Fruit fly (Drosophila melanogaster) whole organism, embryonic: ENCODE data around the gene Sidpn.

ENCODE experiments used
- Antp ChIP-seq: fragments of 200-800 bp; sonication (Bioruptor generic); optimal IDR thresholded peaks from 3 replicates; lab custom pipeline; 2016; ENCODE audit warnings: missing biosample characterization, missing genetic modification characterization
- CG11456 ChIP-seq: fragments of 200-800 bp; sonication (Bioruptor generic); IDR thresholded peaks from 3 replicates; pipeline ENCODE4 v1.3.6; 2022; ENCODE audit warnings: missing biosample characterization, missing genetic modification characterization
- CG13123 ChIP-seq: fragments of 200-800 bp; sonication (Bioruptor generic); optimal IDR thresholded peaks from 2 replicates; lab custom pipeline; 2016; ENCODE audit warnings: missing biosample characterization, missing genetic modification characterization
- CG1529 ChIP-seq: fragments of 200-800 bp; sonication (Bioruptor generic); optimal IDR thresholded peaks from 3 replicates; lab custom pipeline; 2018; ENCODE audit warnings: missing biosample characterization, missing genetic modification characterization
- CG15696 ChIP-seq: fragments of 200-800 bp; sonication (Bioruptor generic); optimal IDR thresholded peaks from 2 replicates; lab custom pipeline; 2019; ENCODE audit warnings: missing biosample characterization, mild to moderate bottlenecking, missing genetic modification characterization, moderate library complexity
- CG17359 ChIP-seq: fragments of 200-800 bp; sonication (Bioruptor generic); optimal IDR thresholded peaks from 3 replicates; lab custom pipeline; 2018; ENCODE audit warnings: missing biosample characterization, mild to moderate bottlenecking, missing genetic modification characterization, moderate library complexity
- CG18011 ChIP-seq: fragments of 200-800 bp; sonication (Bioruptor generic); optimal IDR thresholded peaks from 2 replicates; lab custom pipeline; 2017; ENCODE audit warnings: missing biosample characterization, missing genetic modification characterization, mild to moderate bottlenecking, moderate library complexity, missing genotype
- CG18599 ChIP-seq: fragments of 200-800 bp; sonication (Bioruptor generic); optimal IDR thresholded peaks from 3 replicates; lab custom pipeline; 2017; ENCODE audit warnings: missing biosample characterization, missing genetic modification characterization, mild to moderate bottlenecking, moderate library complexity, missing genetic modification reagents
- CG30403 ChIP-seq: fragments of 200-800 bp; sonication (Bioruptor generic); optimal IDR thresholded peaks from 3 replicates; lab custom pipeline; 2016; ENCODE audit warnings: missing biosample characterization, missing genetic modification characterization
- CG31365 ChIP-seq: fragments of 200-800 bp; sonication (Bioruptor generic); optimal IDR thresholded peaks from 2 replicates; lab custom pipeline; 2018; ENCODE audit warnings: missing biosample characterization, mild to moderate bottlenecking, missing genetic modification characterization
- CG31441 ChIP-seq: fragments of 200-800 bp; sonication (Bioruptor generic); IDR thresholded peaks from 2 replicates; pipeline ENCODE4 v1.3.6; 2022; ENCODE audit warnings: missing biosample characterization, missing genetic modification characterization
- CG34422 ChIP-seq: fragments of 200-800 bp; sonication (Bioruptor generic); IDR thresholded peaks from 3 replicates; pipeline ENCODE4 v1.3.6; 2022; ENCODE audit warnings: missing biosample characterization, missing genetic modification characterization
- CG3847 ChIP-seq: fragments of 200-800 bp; sonication (Bioruptor generic); IDR thresholded peaks from 2 replicates; pipeline ENCODE4 v1.3.6; 2022; ENCODE audit warnings: missing biosample characterization, missing genetic modification characterization
- CG6254 ChIP-seq: fragments of 200-800 bp; sonication (Bioruptor generic); optimal IDR thresholded peaks from 3 replicates; lab custom pipeline; 2017; ENCODE audit warnings: mild to moderate bottlenecking, missing biosample characterization, missing genetic modification reagents, missing genetic modification characterization
- CG6765 ChIP-seq: fragments of 200-800 bp; sonication (Bioruptor generic); optimal IDR thresholded peaks from 3 replicates; lab custom pipeline; 2017; ENCODE audit warnings: missing biosample characterization, mild to moderate bottlenecking, missing genetic modification characterization
- CG6791 ChIP-seq: fragments of 200-800 bp; sonication (Bioruptor generic); IDR thresholded peaks from 3 replicates; pipeline ENCODE4 v1.3.6; 2022; ENCODE audit warnings: missing biosample characterization, missing genetic modification characterization; ENCODE audit not compliant: partially characterized antibody
- CG7556 ChIP-seq: fragments of 200-800 bp; sonication (Bioruptor generic); optimal IDR thresholded peaks from 2 replicates; lab custom pipeline; 2017; ENCODE audit warnings: missing biosample characterization, mild to moderate bottlenecking, missing genetic modification characterization
- CG9797 ChIP-seq: fragments of 200-800 bp; sonication (Bioruptor generic); optimal IDR thresholded peaks from 3 replicates; lab custom pipeline; 2018; ENCODE audit warnings: missing biosample characterization, mild to moderate bottlenecking, missing genetic modification characterization
- CkIIα-i1 ChIP-seq: fragments of 200-800 bp; sonication (Bioruptor generic); IDR thresholded peaks from 2 replicates; pipeline ENCODE4 v1.3.6; 2022; ENCODE audit warnings: missing biosample characterization, missing genetic modification characterization
- D19B ChIP-seq: fragments of 200-800 bp; sonication (Bioruptor generic); optimal IDR thresholded peaks from 2 replicates; lab custom pipeline; 2017; ENCODE audit warnings: missing biosample characterization, mild to moderate bottlenecking, missing genetic modification characterization
- Dbx ChIP-seq: fragments of 200-800 bp; sonication (Bioruptor generic); IDR thresholded peaks from 3 replicates; pipeline ENCODE4 v1.3.6; 2022; ENCODE audit warnings: missing biosample characterization, missing genetic modification characterization
- Deaf1 ChIP-seq: fragments of 200-800 bp; optimal IDR thresholded peaks from 3 replicates; lab custom pipeline; 2019; ENCODE audit warnings: missing biosample characterization, mild to moderate bottlenecking, missing genetic modification characterization, moderate library complexity
- Elba2 ChIP-seq: fragments of 200-800 bp; sonication (Bioruptor generic); optimal IDR thresholded peaks from 3 replicates; lab custom pipeline; 2016; ENCODE audit warnings: missing biosample characterization, missing genetic modification characterization
- Gsc ChIP-seq: fragments of 200-800 bp; sonication (Bioruptor generic); IDR thresholded peaks from 2 replicates; pipeline ENCODE4 v1.3.6; 2022; ENCODE audit warnings: missing biosample characterization, missing genetic modification characterization
- Hr39 ChIP-seq: fragments of >200 bp; optimal IDR thresholded peaks from 2 replicates; lab custom pipeline; 2017
- Lhr ChIP-seq: fragments of 200-800 bp; sonication (Bioruptor generic); optimal IDR thresholded peaks from 3 replicates; lab custom pipeline; 2017; ENCODE audit warnings: mild to moderate bottlenecking, missing biosample characterization, missing genetic modification reagents, missing genetic modification characterization
- Nf-YC ChIP-seq: fragments of 200-800 bp; optimal IDR thresholded peaks from 3 replicates; lab custom pipeline; 2019; ENCODE audit warnings: missing biosample characterization, mild to moderate bottlenecking, missing genetic modification characterization, moderate library complexity
- Sin3A ChIP-seq: fragments of >200 bp; optimal IDR thresholded peaks from 2 replicates; lab custom pipeline; 2018
- al ChIP-seq: fragments of 200-800 bp; sonication (Bioruptor generic); IDR thresholded peaks from 2 replicates; pipeline ENCODE4 v1.3.6; 2022; ENCODE audit warnings: missing biosample characterization, missing genetic modification characterization
- corto ChIP-seq: fragments of 200-800 bp; sonication (Bioruptor generic); optimal IDR thresholded peaks from 2 replicates; lab custom pipeline; 2016; ENCODE audit warnings: missing biosample characterization, mild to moderate bottlenecking, missing genetic modification characterization, moderate library complexity
- da ChIP-seq: fragments of 200-800 bp; sonication (Bioruptor generic); optimal IDR thresholded peaks from 2 replicates; lab custom pipeline; 2016; ENCODE audit warnings: missing biosample characterization, missing genetic modification characterization
- dan ChIP-seq: fragments of 200-800 bp; sonication (Bioruptor generic); IDR thresholded peaks from 2 replicates; pipeline ENCODE4 v1.3.6; 2022; ENCODE audit warnings: missing biosample characterization, missing genetic modification characterization
- dmrt99B ChIP-seq: fragments of 200-800 bp; sonication (Bioruptor generic); optimal IDR thresholded peaks from 2 replicates; lab custom pipeline; 2018; ENCODE audit warnings: missing biosample characterization, mild to moderate bottlenecking, missing genetic modification characterization, moderate library complexity
- dpn ChIP-seq, 2 experiments: fragments of 200-800 bp; sonication (Bioruptor generic); optimal IDR thresholded peaks; 3 replicates each; lab custom pipeline; 2016; ENCODE audit warnings: missing biosample characterization in 2 of 2, missing genetic modification characterization in 2 of 2
- emc ChIP-seq: fragments of 200-800 bp; sonication (Bioruptor generic); optimal IDR thresholded peaks from 2 replicates; lab custom pipeline; 2016; ENCODE audit warnings: missing biosample characterization, missing genetic modification characterization
- gce ChIP-seq: fragments of 200-800 bp; sonication (Bioruptor generic); IDR thresholded peaks from 3 replicates; pipeline ENCODE4 v1.3.6; 2022; ENCODE audit warnings: missing biosample characterization, missing genetic modification characterization
- gem ChIP-seq: fragments of 200-800 bp; sonication (Bioruptor generic); optimal IDR thresholded peaks from 2 replicates; lab custom pipeline; 2019; ENCODE audit warnings: missing biosample characterization, mild to moderate bottlenecking, missing genetic modification characterization, moderate library complexity
- gfzf ChIP-seq: fragments of 200-800 bp; sonication (Bioruptor generic); optimal IDR thresholded peaks from 2 replicates; lab custom pipeline; 2016; ENCODE audit warnings: missing biosample characterization, mild to moderate bottlenecking, missing genetic modification characterization, moderate library complexity
- grau ChIP-seq: fragments of 200-800 bp; optimal IDR thresholded peaks from 3 replicates; lab custom pipeline; 2019; ENCODE audit warnings: missing biosample characterization, mild to moderate bottlenecking, missing genetic modification characterization, moderate library complexity
- kay ChIP-seq: fragments of 200-800 bp; sonication (Bioruptor generic); optimal IDR thresholded peaks from 2 replicates; lab custom pipeline; 2016; ENCODE audit warnings: missing biosample characterization, missing genetic modification characterization
- mam ChIP-seq: fragments of 200-800 bp; sonication (Bioruptor generic); optimal IDR thresholded peaks from 3 replicates; lab custom pipeline; 2016; ENCODE audit warnings: missing biosample characterization, missing genetic modification characterization
- pnt ChIP-seq: fragments of 200-800 bp; sonication (Bioruptor generic); optimal IDR thresholded peaks from 3 replicates; lab custom pipeline; 2016; ENCODE audit warnings: missing biosample characterization, missing genetic modification characterization
- psq ChIP-seq: fragments of 200-800 bp; sonication (Bioruptor generic); optimal IDR thresholded peaks from 2 replicates; lab custom pipeline; 2017; ENCODE audit warnings: missing biosample characterization, missing genetic modification characterization
- row ChIP-seq: fragments of 200-800 bp; sonication (Bioruptor generic); IDR thresholded peaks from 3 replicates; pipeline ENCODE4 v1.3.6; 2022; ENCODE audit warnings: missing biosample characterization, missing genetic modification characterization
- schlank ChIP-seq: fragments of 200-800 bp; sonication (Bioruptor generic); optimal IDR thresholded peaks from 2 replicates; lab custom pipeline; 2018; ENCODE audit warnings: missing biosample characterization, mild to moderate bottlenecking, missing genetic modification characterization
- seq ChIP-seq: fragments of 200-800 bp; sonication (Bioruptor generic); IDR thresholded peaks from 2 replicates; pipeline ENCODE4 v1.3.6; 2022; ENCODE audit warnings: missing biosample characterization, missing genetic modification characterization
- ssp ChIP-seq: fragments of 200-800 bp; sonication (Bioruptor generic); IDR thresholded peaks from 2 replicates; pipeline ENCODE4 v1.3.6; 2022; ENCODE audit warnings: missing biosample characterization, missing genetic modification characterization
- ttk ChIP-seq: fragments of 200-800 bp; sonication (Bioruptor generic); IDR thresholded peaks from 2 replicates; pipeline ENCODE4 v2.1.2; 2022; ENCODE audit warnings: missing biosample characterization, missing genetic modification characterization
- tup ChIP-seq: fragments of 200-800 bp; sonication (Bioruptor generic); optimal IDR thresholded peaks from 2 replicates; lab custom pipeline; 2016; ENCODE audit warnings: missing biosample characterization, mild to moderate bottlenecking, missing genetic modification characterization, moderate library complexity
- zen ChIP-seq: fragments of 200-800 bp; sonication (Bioruptor generic); optimal IDR thresholded peaks from 3 replicates; lab custom pipeline; 2018; ENCODE audit warnings: missing biosample characterization, mild to moderate bottlenecking, missing genetic modification characterization, moderate library complexity

Sidpn gene

dm6 chr2L:19014032-19014880 lies 13.3 kb upstream of the Sidpn start (continued):
- TF ChIP-seq CG6791 = no peak
- TF ChIP-seq Lhr (GFP tag; lab: Kevin White, UChicago) = no peak
- TF ChIP-seq CG30403 (GFP tag; lab: Kevin White, UChicago) = peak; percentile 73
- TF ChIP-seq pnt (GFP tag; lab: Kevin White, UChicago) = no peak
- peak; percentile 26 for TF ChIP-seq CG15696 (tag; lab: Kevin White, UChicago)
- TF ChIP-seq CG17359 (tag; lab: Kevin White, UChicago) = peak; percentile 79
- TF ChIP-seq Elba2 (GFP tag; lab: Kevin White, UChicago) = no peak
- TF ChIP-seq kay = peak; percentile 27
- peak; percentile 76 for TF ChIP-seq Nf-YC (tag; lab: Kevin White, UChicago)
- TF ChIP-seq CG3847 = peak; percentile 50; the same call in 1 of the 2 replicates
- no peak for TF ChIP-seq emc (GFP tag; lab: Kevin White, UChicago)
- no peak for TF ChIP-seq CG11456
- TF ChIP-seq CG34422 (GFP tag; lab: Robert Waterston, UW) = peak; percentile 50; the same call in 1 of the 3 replicates
- peak; percentile 82 for TF ChIP-seq row
- TF ChIP-seq Sin3A (lab: Kevin White, UChicago) = no peak
- no peak for TF ChIP-seq gce
- no peak for TF ChIP-seq da (GFP tag; lab: Kevin White, UChicago)
- peak; percentile 93 for TF ChIP-seq CG18599 (GFP tag; lab: Kevin White, UChicago)
- TF ChIP-seq CG31365 (tag; lab: Kevin White, UChicago) = no peak
- TF ChIP-seq CG13123 (GFP tag; lab: Kevin White, UChicago) = peak; percentile 30
- peak; percentile 62 for TF ChIP-seq Deaf1
- TF ChIP-seq seq (GFP tag; lab: Robert Waterston, UW) = peak; percentile 35; the same call in 1 of the 2 replicates
- peak; percentile 88 for TF ChIP-seq dmrt99B (tag; lab: Kevin White, UChicago)
- TF ChIP-seq ssp (GFP tag; lab: Robert Waterston, UW) = 0 out of 2 replicates have a peak, but pooled peaks have one; percentile 11
- TF ChIP-seq grau (tag; lab: Kevin White, UChicago) = peak; percentile 85
- TF ChIP-seq schlank = peak; percentile 24
- TF ChIP-seq corto (GFP tag; lab: Kevin White, UChicago) = no peak
- TF ChIP-seq CG6254 (GFP tag; lab: Kevin White, UChicago) = peak; percentile 11
- TF ChIP-seq CkIIα-i1 (GFP tag; lab: Robert Waterston, UW) = no peak
- TF ChIP-seq Hr39 = no peak
- no peak for TF ChIP-seq psq
- TF ChIP-seq mam (GFP tag; lab: Kevin White, UChicago) = peak; percentile 20
- peak; percentile 86 for TF ChIP-seq gem (tag; lab: Kevin White, UChicago)
- TF ChIP-seq tup = no peak
- TF ChIP-seq dan = no peak
- TF ChIP-seq D19B (GFP tag; lab: Kevin White, UChicago) = peak; percentile 62
- TF ChIP-seq CG6765 (GFP tag; lab: Kevin White, UChicago) = peak; percentile 80
- TF ChIP-seq CG18011 (GFP tag; lab: Kevin White, UChicago) = peak; percentile 4
- TF ChIP-seq CG1529 (GFP tag; lab: Kevin White, UChicago) = peak; percentile 54
- peak; percentile 60 for TF ChIP-seq ttk (GFP tag; lab: Robert Waterston, UW)
- TF ChIP-seq Dbx = peak; percentile 58
- TF ChIP-seq dpn (GFP tag; optimal IDR thresholded peaks at IDR 0.05; lab: Kevin White, UChicago) = peak; percentile 29 to 37
- TF ChIP-seq CG31441 (GFP tag; lab: Robert Waterston, UW) = peak; percentile 84
- TF ChIP-seq CG7556 (GFP tag; lab: Kevin White, UChicago) = peak; percentile 94
- no peak for TF ChIP-seq Antp
- no peak for TF ChIP-seq gfzf (GFP tag; lab: Kevin White, UChicago)
- 0 out of 2 replicates have a peak, but pooled peaks have one; percentile 18 for TF ChIP-seq al (GFP tag; lab: Robert Waterston, UW)
- peak; percentile 13 for TF ChIP-seq zen
- TF ChIP-seq CG9797 (GFP tag; lab: Kevin White, UChicago) = no peak
- TF ChIP-seq Gsc (GFP tag; lab: Robert Waterston, UW) = no peak
